Worm (Caenorhabditis elegans): ENCODE measurements around the gene F59B1.2.
A peak's percentile ranks its signal among the peaks of the same experiment; 100 is the strongest.

- TF ChIP-seq dve-1 (tag; optimal IDR thresholded peaks at IDR 0.05) (no peak), ets-4 (tag; optimal IDR thresholded peaks at IDR 0.05) (no peak), dmd-4 (tag; optimal IDR thresholded peaks at IDR 0.05; ENCODE audit: borderline replicate concordance) (peak; percentile 45), sox-4 (tag; optimal IDR thresholded peaks at IDR 0.05) (peak; percentile 73), F13H6.1 (tag; optimal IDR thresholded peaks at IDR 0.05) (peak; percentile 46), fkh-10 (GFP tag; optimal IDR thresholded peaks at IDR 0.05) (no peak)
These were observed 45.5 kb upstream of the F59B1.2 start for ce11 chrV:3587633-3588032.

Data from whole organism, late embryonic.